Fruit fly (Drosophila melanogaster): ENCODE measurements around the gene shi.

DNA sequence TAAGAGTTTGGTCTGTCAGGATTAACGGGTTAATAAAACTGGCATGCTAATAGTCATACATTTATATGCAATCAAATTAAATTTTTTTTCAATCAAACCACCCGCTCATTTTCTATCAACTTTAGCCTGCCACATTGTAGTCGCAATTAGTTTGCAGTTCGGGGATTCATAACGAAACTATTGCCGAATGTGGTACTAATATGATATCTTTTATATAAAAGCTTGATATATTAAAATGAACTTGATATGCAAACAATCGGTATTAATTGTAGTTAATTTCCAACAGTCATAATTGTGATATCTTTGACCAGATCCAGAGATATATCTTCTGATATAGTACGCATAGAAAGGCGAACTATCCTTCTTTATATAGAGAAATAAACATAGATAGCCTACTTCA, 25.9 kb upstream of the shi start:
- no peak for TF ChIP-seq Snoo (tag; optimal IDR thresholded peaks at IDR 0.05)
- TF ChIP-seq CG32121 (GFP tag; IDR thresholded peaks at IDR 0.05) = no peak
- no peak for TF ChIP-seq CG13204 (GFP tag; optimal IDR thresholded peaks at IDR 0.05)
- TF ChIP-seq CG9948 (tag; optimal IDR thresholded peaks at IDR 0.05) = no peak
- TF ChIP-seq CG17806 (tag; optimal IDR thresholded peaks at IDR 0.05) = no peak
- TF ChIP-seq Ets98B (GFP tag; IDR thresholded peaks at IDR 0.05) = no peak

Measured in whole organism, pupa.